Worm (Caenorhabditis elegans): ENCODE measurements around the gene klp-20.

Gene klp-20

ce11 chrIII:235115-235514 is 25.3 kb downstream of the klp-20 start (continued):
- no peak for TF ChIP-seq pax-1 (tag; optimal IDR thresholded peaks at IDR 0.05)
- no peak for TF ChIP-seq sox-2 (GFP tag; IDR thresholded peaks at IDR 0.05)
- no peak for TF ChIP-seq nhr-232 (tag; optimal IDR thresholded peaks at IDR 0.05)

ce11 chrIII:235544-235943 is 25.8 kb downstream of the klp-20 start, which contains the start of gene hpo-29:
hpo-29 (plus strand) TSS chrIII:235844.
- TF ChIP-seq fax-1 (tag; optimal IDR thresholded peaks at IDR 0.05), result no peak

DNA sequence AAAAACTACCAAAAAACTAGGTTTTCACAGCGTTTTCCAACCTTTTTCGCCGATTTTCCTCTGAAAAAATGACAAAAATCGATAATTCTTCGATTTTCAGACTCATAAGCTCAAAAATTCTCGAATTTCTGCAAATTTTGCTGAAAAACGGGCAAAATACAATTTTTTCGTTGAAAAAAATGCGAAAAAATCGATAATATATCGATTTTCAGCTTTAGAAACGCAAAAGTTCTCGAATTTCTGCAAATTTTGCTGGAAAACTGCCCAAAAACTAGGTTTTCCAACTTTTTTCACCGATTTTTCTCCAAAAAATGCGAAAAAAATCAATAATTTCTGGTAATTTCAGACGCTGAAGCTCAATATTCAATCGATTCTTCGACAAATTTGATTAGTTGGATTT is 41.6 kb downstream of the klp-20 start:
- TF ChIP-seq ceh-2 (tag; optimal IDR thresholded peaks at IDR 0.05) (no peak), pqm-1 (tag; optimal IDR thresholded peaks at IDR 0.05) (no peak), unc-86 (tag; optimal IDR thresholded peaks at IDR 0.05) (no peak), elt-4 (tag; optimal IDR thresholded peaks at IDR 0.05) (no peak), ceh-9 (tag; optimal IDR thresholded peaks at IDR 0.05) (no peak), lim-6 (tag; optimal IDR thresholded peaks at IDR 0.05) (no peak), hlh-15 (tag; optimal IDR thresholded peaks at IDR 0.05) (no peak), T23F11.4 (GFP tag; optimal IDR thresholded peaks at IDR 0.05) (no peak), ref-2 (tag; optimal IDR thresholded peaks at IDR 0.05) (no peak), eyg-1 (tag; optimal IDR thresholded peaks at IDR 0.05) (no peak), dve-1 (tag; optimal IDR thresholded peaks at IDR 0.05) (no peak), Y22D7AL.16 (tag; optimal IDR thresholded peaks at IDR 0.05) (no peak), hlh-30 (tag; optimal IDR thresholded peaks at IDR 0.05; ENCODE audit: insufficient read depth) (no peak), rnt-1 (tag; optimal IDR thresholded peaks at IDR 0.05) (no peak), zip-5 (tag; optimal IDR thresholded peaks at IDR 0.05) (no peak), sox-2 (GFP tag; IDR thresholded peaks at IDR 0.05) (no peak), pha-2 (tag; optimal IDR thresholded peaks at IDR 0.05) (no peak)

DNA sequence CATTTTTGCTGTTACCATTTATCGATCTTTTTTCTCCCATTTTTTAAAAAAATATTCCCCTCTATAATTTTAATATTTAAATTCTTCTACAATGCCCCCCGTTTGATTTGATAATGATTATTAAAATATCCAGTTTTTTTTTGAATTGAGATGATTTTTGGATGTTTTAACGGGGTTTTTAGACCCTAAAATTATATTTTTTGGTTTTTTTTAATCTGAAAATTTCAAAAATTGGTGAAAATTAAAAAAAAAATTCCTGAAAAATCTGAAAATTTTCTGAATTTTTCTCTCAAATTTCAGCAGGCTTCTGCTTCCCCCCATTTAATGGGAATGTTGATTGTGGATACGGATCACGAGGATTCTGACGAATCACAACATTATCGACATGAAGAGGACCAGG is 44.4 kb downstream of the klp-20 start, which contains the start of gene Y50D7A.3:
TSS of gene Y50D7A.3 (plus strand) at position 301 of the 400 bp plus-strand sequence.
- TF ChIP-seq ceh-18 (tag; optimal IDR thresholded peaks at IDR 0.05), result no peak
- TF ChIP-seq ttx-3 (tag; optimal IDR thresholded peaks at IDR 0.05), result no peak
- TF ChIP-seq ceh-22 (tag; optimal IDR thresholded peaks at IDR 0.05), result no peak
- TF ChIP-seq ceh-6 (GFP tag; optimal IDR thresholded peaks at IDR 0.05), result no peak
- TF ChIP-seq lim-6 (tag; optimal IDR thresholded peaks at IDR 0.05), result no peak
- TF ChIP-seq sox-2 (GFP tag; IDR thresholded peaks at IDR 0.05), result no peak
- TF ChIP-seq ceh-19 (GFP tag; optimal IDR thresholded peaks at IDR 0.05), result no peak

ce11 chrIII:264790-265189 is 55.0 kb downstream of the klp-20 start, which contains the start of gene xpd-1:
xpd-1 (plus strand) TSS chrIII:265090.
- TF ChIP-seq ceh-2 (tag; optimal IDR thresholded peaks at IDR 0.05) (no peak), elt-2 (tag; optimal IDR thresholded peaks at IDR 0.05) (no peak), ceh-30 (tag; optimal IDR thresholded peaks at IDR 0.05) (no peak), unc-86 (tag; optimal IDR thresholded peaks at IDR 0.05) (no peak), mec-3 (tag; optimal IDR thresholded peaks at IDR 0.05; ENCODE audit: borderline replicate concordance) (no peak), nfya-1 (tag; optimal IDR thresholded peaks at IDR 0.05) (no peak), zip-5 (tag; optimal IDR thresholded peaks at IDR 0.05) (no peak), gmeb-2 (tag; optimal IDR thresholded peaks at IDR 0.05) (no peak), ref-2 (tag; optimal IDR thresholded peaks at IDR 0.05) (no peak), ceh-34 (tag; optimal IDR thresholded peaks at IDR 0.05) (no peak), ceh-24 (tag; optimal IDR thresholded peaks at IDR 0.05) (no peak)
